Fruit fly (Drosophila melanogaster): ENCODE data around the gene CG33493.

- TF ChIP-seq Myc (optimal IDR thresholded peaks at IDR 0.05), result no peak
- no peak for TF ChIP-seq insv (optimal IDR thresholded peaks at IDR 0.05)
- TF ChIP-seq h (optimal IDR thresholded peaks at IDR 0.05), result no peak
Observed at dm6 chr3L:10660744-10661589, 32.0 kb downstream of the CG33493 start, which contains the start of the genes CG32066 and CG8003.

Measured in Kc167 (cell line).